Fruit fly (Drosophila melanogaster): ENCODE results near the gene CG4213.

CG4213 gene

dm6 chr2L:421119-421821, 19.3 kb upstream of the CG4213 start, which contains the start of the genes CG11885 and CG13692 (continued):
- TF ChIP-seq run (tag; optimal IDR thresholded peaks at IDR 0.05) (no peak), dimm (GFP tag; IDR thresholded peaks at IDR 0.05) (no peak), CG2116 (GFP tag; optimal IDR thresholded peaks at IDR 0.05) (peak; percentile 94), CG1602 (GFP tag; optimal IDR thresholded peaks at IDR 0.05) (no peak), Antp (GFP tag; optimal IDR thresholded peaks at IDR 0.05) (peak; percentile 26), Kr (GFP tag; optimal IDR thresholded peaks at IDR 0.05) (no peak), CG7556 (GFP tag; optimal IDR thresholded peaks at IDR 0.05) (no peak), MBD-R2 (GFP tag; IDR thresholded peaks at IDR 0.05) (peak; percentile 87), Adf1 (GFP tag; IDR thresholded peaks at IDR 0.05) (no peak), CG2120 (GFP tag; optimal IDR thresholded peaks at IDR 0.05) (peak; percentile 51), MESR4 (GFP tag; optimal IDR thresholded peaks at IDR 0.05) (peak; percentile 72), CkIIα-i1 (GFP tag; IDR thresholded peaks at IDR 0.05) (no peak), CG9727 (GFP tag; optimal IDR thresholded peaks at IDR 0.05) (peak; percentile 11), Myb (GFP tag; optimal IDR thresholded peaks at IDR 0.05) (peak; percentile 69), Lhr (GFP tag; optimal IDR thresholded peaks at IDR 0.05) (peak; percentile 70), CG1603 (tag; optimal IDR thresholded peaks at IDR 0.05) (peak; percentile 90), Dip3 (GFP tag; optimal IDR thresholded peaks at IDR 0.05) (no peak), CG12071 (GFP tag; optimal IDR thresholded peaks at IDR 0.05) (no peak), aop (GFP tag; IDR thresholded peaks at IDR 0.05) (no peak), Fer2 (tag; optimal IDR thresholded peaks at IDR 0.05) (peak; percentile 38), CG3995 (GFP tag; optimal IDR thresholded peaks at IDR 0.05) (peak; percentile 91), CG7928 (GFP tag; optimal IDR thresholded peaks at IDR 0.05) (peak; percentile 2), CG15514 (GFP tag; optimal IDR thresholded peaks at IDR 0.05) (peak; percentile 95), CG17612 (GFP tag; IDR thresholded peaks at IDR 0.05) (no peak), Opbp (GFP tag; IDR thresholded peaks at IDR 0.05; ENCODE audit: partially characterized antibody) (peak; percentile 99), ind (GFP tag; optimal IDR thresholded peaks at IDR 0.05) (no peak), PHDP (tag; optimal IDR thresholded peaks at IDR 0.05) (peak; percentile 58), nerfin-2 (GFP tag; IDR thresholded peaks at IDR 0.05; ENCODE audit: partially characterized antibody) (peak; percentile 95), gce (GFP tag; IDR thresholded peaks at IDR 0.05) (no peak), CG11695 (GFP tag; IDR thresholded peaks at IDR 0.05) (no peak), Eip74EF (GFP tag; optimal IDR thresholded peaks at IDR 0.05) (no peak), CG7786 (GFP tag; optimal IDR thresholded peaks at IDR 0.05) (no peak), knrl (GFP tag; IDR thresholded peaks at IDR 0.05; ENCODE audit: partially characterized antibody) (peak; percentile 97), CG16815 (GFP tag; optimal IDR thresholded peaks at IDR 0.05) (no peak), BtbVII (GFP tag; optimal IDR thresholded peaks at IDR 0.05) (no peak)

- TF ChIP-seq CG7786 (GFP tag; optimal IDR thresholded peaks at IDR 0.05): no peak
- TF ChIP-seq CG7556 (GFP tag; optimal IDR thresholded peaks at IDR 0.05): peak; percentile 62
- TF ChIP-seq CG6254 (GFP tag; optimal IDR thresholded peaks at IDR 0.05): peak; percentile 21
- TF ChIP-seq CG3407 (GFP tag; optimal IDR thresholded peaks at IDR 0.05): peak; percentile 73
- no peak for TF ChIP-seq bbx (GFP tag; IDR thresholded peaks at IDR 0.05; ENCODE audit: partially characterized antibody)
- peak; percentile 89 for TF ChIP-seq Fer1 (GFP tag; optimal IDR thresholded peaks at IDR 0.05)
- peak; percentile 58 for TF ChIP-seq dmrt99B (tag; optimal IDR thresholded peaks at IDR 0.05)
- peak; percentile 77 for TF ChIP-seq CG12219 (GFP tag; optimal IDR thresholded peaks at IDR 0.05)
- peak; percentile 52 for TF ChIP-seq HmgZ (tag; optimal IDR thresholded peaks at IDR 0.05)
- TF ChIP-seq ara (GFP tag; IDR thresholded peaks at IDR 0.05): peak; percentile 53; the same call in 1 of the 2 replicates
- peak; percentile 93 for TF ChIP-seq CG14710 (tag; optimal IDR thresholded peaks at IDR 0.05)
- TF ChIP-seq sna (GFP tag; IDR thresholded peaks at IDR 0.05; ENCODE audit: partially characterized antibody): 0 out of 2 replicates have a peak, but pooled peaks have one; percentile 17
- TF ChIP-seq bab2 (GFP tag; optimal IDR thresholded peaks at IDR 0.05): peak; percentile 25
- TF ChIP-seq CG10543 (GFP tag; optimal IDR thresholded peaks at IDR 0.05): peak; percentile 89
- no peak for TF ChIP-seq toy (GFP tag; IDR thresholded peaks at IDR 0.05)
- TF ChIP-seq CG18599 (GFP tag; optimal IDR thresholded peaks at IDR 0.05): peak; percentile 82
Measured at dm6 chr2L:419620-420184, 17.7 kb upstream of the CG4213 start, which contains the start of the genes CG13690 and RpLP1. Gene CG13690, minus strand, starts transcription at chr2L:419652. Gene RpLP1, plus strand, starts transcription at chr2L:419952.

Data from whole organism, embryonic.